Worm (Caenorhabditis elegans): ENCODE results near the gene cdr-1.

- TF ChIP-seq fkh-10 (GFP tag; optimal IDR thresholded peaks at IDR 0.05) (no peak), unc-86 (tag; optimal IDR thresholded peaks at IDR 0.05) (no peak), ttx-3 (tag; optimal IDR thresholded peaks at IDR 0.05) (no peak), pqm-1 (tag; optimal IDR thresholded peaks at IDR 0.05) (no peak), elt-4 (tag; optimal IDR thresholded peaks at IDR 0.05) (no peak), K09A11.1 (tag; optimal IDR thresholded peaks at IDR 0.05; ENCODE audit: insufficient read depth) (no peak), tbx-2 (tag; optimal IDR thresholded peaks at IDR 0.05) (no peak), elt-2 (tag; optimal IDR thresholded peaks at IDR 0.05) (no peak), dmd-4 (tag; optimal IDR thresholded peaks at IDR 0.05; ENCODE audit: borderline replicate concordance) (no peak), pha-4 (tag; optimal IDR thresholded peaks at IDR 0.05) (no peak), pha-2 (tag; optimal IDR thresholded peaks at IDR 0.05) (no peak), ceh-9 (tag; optimal IDR thresholded peaks at IDR 0.05) (no peak), pat-9 (tag; optimal IDR thresholded peaks at IDR 0.05) (no peak)
These were observed 41.6 kb upstream of the cdr-1 start, which contains the start of gene nhr-84 for ce11 chrV:15879508-15879907.

All from whole organism, late embryonic.